Worm (Caenorhabditis elegans) whole organism, L1 larva: ENCODE results near the gene ngn-1.

Experiments
- C04F5.9 ChIP-seq: sonication (generic microtip); optimal IDR thresholded peaks from 2 replicates; lab custom pipeline; 2016; ENCODE audit warnings: missing genetic modification characterization, missing compliant biosample characterization
- F16B12.6 ChIP-seq: fragments of 150-350 bp; optimal IDR thresholded peaks from 2 replicates; lab custom pipeline; 2014; ENCODE audit warnings: missing biosample characterization, missing genetic modification characterization
- Y116A8C.19 ChIP-seq: sonication (generic microtip); optimal IDR thresholded peaks from 2 replicates; lab custom pipeline; 2016; ENCODE audit warnings: missing compliant biosample characterization, missing genetic modification characterization, borderline replicate concordance
- aha-1 ChIP-seq: fragments of 150-350 bp; optimal IDR thresholded peaks from 2 replicates; lab custom pipeline; 2014; ENCODE audit warnings: missing biosample characterization, missing genetic modification characterization
- ama-1 ChIP-seq: fragments of 150-350 bp; optimal IDR thresholded peaks from 2 replicates; lab custom pipeline; 2014
- ceh-63 ChIP-seq: fragments of 200-800 bp; sonication (Bioruptor generic); optimal IDR thresholded peaks from 2 replicates; lab custom pipeline; 2018; ENCODE audit warnings: mild to moderate bottlenecking, missing genetic modification characterization, missing compliant biosample characterization
- ceh-8 ChIP-seq: fragments of 200-800 bp; sonication (Bioruptor generic); optimal IDR thresholded peaks from 2 replicates; lab custom pipeline; 2018; ENCODE audit warnings: mild to moderate bottlenecking, missing genetic modification characterization, moderate library complexity, missing compliant biosample characterization
- ceh-82 ChIP-seq, 3 experiments: fragments of 150-350 bp in 1 of 3; sonication (generic microtip) in 2 of 3; optimal IDR thresholded peaks; 2 replicates each; lab custom pipeline; 2014 to 2017; ENCODE audit warnings: missing biosample characterization in 3 of 3, missing genetic modification characterization in 3 of 3
- ceh-88 ChIP-seq: fragments of 200-800 bp; sonication (Bioruptor generic); IDR thresholded peaks from 2 replicates; pipeline ENCODE4 v1.3.6; 2022; ENCODE audit warnings: missing genetic modification characterization, missing compliant biosample characterization
- ceh-90 ChIP-seq: sonication (generic microtip); optimal IDR thresholded peaks from 2 replicates; lab custom pipeline; 2016; ENCODE audit warnings: missing genetic modification characterization, missing compliant biosample characterization
- ces-1 ChIP-seq: fragments of 150-350 bp; optimal IDR thresholded peaks from 2 replicates; lab custom pipeline; 2014; ENCODE audit warnings: missing biosample characterization, missing genetic modification reagents, missing genetic modification characterization
- dpl-1 ChIP-seq, 3 experiments: fragments of 150-350 bp in 2 of 3; sonication (generic microtip) in 1 of 3; optimal IDR thresholded peaks; 2 replicates each; lab custom pipeline; 2014 to 2017; ENCODE audit warnings: missing biosample characterization in 3 of 3, missing genetic modification characterization in 3 of 3, missing genetic modification reagents in 3 of 3
- dsc-1 ChIP-seq: sonication (generic microtip); optimal IDR thresholded peaks from 2 replicates; lab custom pipeline; 2016; ENCODE audit warnings: mild to moderate bottlenecking, missing genetic modification characterization, missing compliant biosample characterization
- egl-13 ChIP-seq: sonication (generic microtip); optimal IDR thresholded peaks from 2 replicates; lab custom pipeline; 2016; ENCODE audit warnings: missing genotype, missing genetic modification reagents, missing genetic modification characterization, missing compliant biosample characterization
- elt-3 ChIP-seq, 6 experiments: fragments of 150-350 bp in 1 of 6; sonication (generic microtip); optimal IDR thresholded peaks; 2 replicates each; lab custom pipeline; 2017 to 2018; ENCODE audit warnings: missing biosample characterization in 6 of 6, missing genetic modification characterization in 6 of 6, inconsistent platforms in 1 of 6
- fkh-10 ChIP-seq: sonication (generic microtip); optimal IDR thresholded peaks from 2 replicates; lab custom pipeline; 2017; ENCODE audit warnings: missing biosample characterization, missing genetic modification reagents, missing genetic modification characterization
- fkh-4 ChIP-seq: sonication (generic microtip); optimal IDR thresholded peaks from 2 replicates; lab custom pipeline; 2016; ENCODE audit warnings: missing compliant biosample characterization, missing genetic modification characterization, borderline replicate concordance
- fkh-8 ChIP-seq: sonication (generic microtip); optimal IDR thresholded peaks from 2 replicates; lab custom pipeline; 2016; ENCODE audit warnings: mild to moderate bottlenecking, missing genetic modification characterization, missing compliant biosample characterization
- fos-1 ChIP-seq: fragments of 150-350 bp; optimal IDR thresholded peaks from 2 replicates; lab custom pipeline; 2014; ENCODE audit warnings: missing biosample characterization, missing genetic modification characterization
- grh-1 ChIP-seq: fragments of 200-800 bp; sonication (Bioruptor generic); IDR thresholded peaks from 2 replicates; pipeline ENCODE4 v1.3.6; 2022; ENCODE audit warnings: missing genetic modification reagents, missing genetic modification characterization, missing compliant biosample characterization
- hlh-4 ChIP-seq: sonication (generic microtip); optimal IDR thresholded peaks from 2 replicates; lab custom pipeline; 2016; ENCODE audit warnings: mild to moderate bottlenecking, missing genetic modification characterization, missing compliant biosample characterization
- hpl-2 ChIP-seq: fragments of 150-350 bp; optimal IDR thresholded peaks from 2 replicates; lab custom pipeline; 2014; ENCODE audit warnings: missing biosample characterization, missing genetic modification reagents, missing genetic modification characterization
- isw-1 ChIP-seq: fragments of 200-800 bp; sonication (Bioruptor generic); IDR thresholded peaks from 2 replicates; pipeline ENCODE4 v1.3.6; 2022; ENCODE audit warnings: missing genetic modification characterization, missing compliant biosample characterization
- jun-1 ChIP-seq: fragments of 150-350 bp; optimal IDR thresholded peaks from 2 replicates; lab custom pipeline; 2014; ENCODE audit warnings: missing biosample characterization, missing genetic modification reagents, missing genetic modification characterization
- lin-14 ChIP-seq: fragments of 200-800 bp; sonication (Bioruptor generic); optimal IDR thresholded peaks from 2 replicates; lab custom pipeline; 2018; ENCODE audit warnings: mild to moderate bottlenecking, missing genetic modification characterization, moderate library complexity, missing compliant biosample characterization
- lin-15B ChIP-seq: fragments of 150-350 bp; sonication (generic microtip); optimal IDR thresholded peaks from 3 replicates; lab custom pipeline; 2014; ENCODE audit warnings: missing biosample characterization, missing genetic modification characterization
- lsy-2 ChIP-seq, 2 experiments: fragments of 150-350 bp; optimal IDR thresholded peaks; 2 replicates each; lab custom pipeline; 2014; ENCODE audit warnings: missing biosample characterization in 2 of 2, missing genetic modification characterization in 2 of 2
- mab-9 ChIP-seq: fragments of 200-800 bp; sonication (Bioruptor generic); IDR thresholded peaks from 2 replicates; pipeline ENCODE4 v1.3.6; 2022; ENCODE audit warnings: missing genetic modification reagents, missing genetic modification characterization, missing compliant biosample characterization
- mef-2 ChIP-seq: fragments of 150-350 bp; optimal IDR thresholded peaks from 2 replicates; lab custom pipeline; 2014; ENCODE audit warnings: missing biosample characterization, missing genetic modification characterization
- mep-1 ChIP-seq: fragments of 150-350 bp; optimal IDR thresholded peaks from 2 replicates; lab custom pipeline; 2014; ENCODE audit warnings: missing biosample characterization, missing genetic modification characterization
- nhr-12 ChIP-seq: sonication (generic microtip); optimal IDR thresholded peaks from 2 replicates; lab custom pipeline; 2017; ENCODE audit warnings: missing biosample characterization, missing genetic modification characterization
- nhr-237 ChIP-seq: fragments of 150-350 bp; optimal IDR thresholded peaks from 2 replicates; lab custom pipeline; 2014; ENCODE audit warnings: missing biosample characterization, missing genetic modification characterization
- nhr-28 ChIP-seq: fragments of 150-350 bp; optimal IDR thresholded peaks from 2 replicates; lab custom pipeline; 2014; ENCODE audit warnings: missing biosample characterization, missing genetic modification characterization
- nhr-47 ChIP-seq: sonication (generic microtip); optimal IDR thresholded peaks from 2 replicates; lab custom pipeline; 2016; ENCODE audit warnings: mild to moderate bottlenecking, missing genetic modification characterization, moderate library complexity, missing compliant biosample characterization
- nhr-71 ChIP-seq: sonication (generic microtip); optimal IDR thresholded peaks from 2 replicates; lab custom pipeline; 2016; ENCODE audit warnings: mild to moderate bottlenecking, missing genetic modification characterization, moderate library complexity, missing compliant biosample characterization
- pqm-1 ChIP-seq: sonication (generic microtip); optimal IDR thresholded peaks from 3 replicates; lab custom pipeline; 2017; ENCODE audit warnings: missing biosample characterization, missing genetic modification characterization
- skn-1 ChIP-seq: fragments of 150-350 bp; optimal IDR thresholded peaks from 2 replicates; lab custom pipeline; 2014; ENCODE audit warnings: missing biosample characterization, missing genetic modification characterization
- snpc-4 ChIP-seq: fragments of 150-350 bp; optimal IDR thresholded peaks from 2 replicates; lab custom pipeline; 2014; ENCODE audit warnings: missing biosample characterization, missing genetic modification characterization
- sptf-1 ChIP-seq: fragments of 150-350 bp; optimal IDR thresholded peaks from 2 replicates; lab custom pipeline; 2014; ENCODE audit warnings: missing biosample characterization, missing genetic modification characterization
- tbx-2 ChIP-seq: sonication (generic microtip); optimal IDR thresholded peaks from 2 replicates; lab custom pipeline; 2016; ENCODE audit warnings: missing genetic modification characterization, missing compliant biosample characterization
- tlp-1 ChIP-seq: fragments of 150-350 bp; optimal IDR thresholded peaks from 2 replicates; lab custom pipeline; 2014; ENCODE audit warnings: missing biosample characterization, missing genetic modification characterization
- unc-130 ChIP-seq: fragments of 150-350 bp; optimal IDR thresholded peaks from 2 replicates; lab custom pipeline; 2017; ENCODE audit warnings: missing biosample characterization, missing genetic modification characterization, inconsistent platforms
- unc-30 ChIP-seq: sonication (generic microtip); optimal IDR thresholded peaks from 2 replicates; lab custom pipeline; 2017; ENCODE audit warnings: missing biosample characterization, missing genetic modification characterization
- unc-62 ChIP-seq: fragments of 150-350 bp; optimal IDR thresholded peaks from 2 replicates; lab custom pipeline; 2014; ENCODE audit warnings: missing biosample characterization, missing genetic modification reagents, missing genetic modification characterization
- vab-15 ChIP-seq: sonication (generic microtip); optimal IDR thresholded peaks from 2 replicates; lab custom pipeline; 2017; ENCODE audit warnings: missing genotype, mild to moderate bottlenecking, missing genetic modification characterization, missing compliant biosample characterization
- xbp-1 ChIP-seq: sonication (generic microtip); optimal IDR thresholded peaks from 2 replicates; lab custom pipeline; 2016; ENCODE audit warnings: missing genetic modification characterization, missing compliant biosample characterization
- zip-4 ChIP-seq: fragments of 200-800 bp; sonication (Bioruptor generic); optimal IDR thresholded peaks from 2 replicates; lab custom pipeline; 2018; ENCODE audit warnings: mild to moderate bottlenecking, missing genetic modification characterization, moderate library complexity, missing compliant biosample characterization
- ztf-4 ChIP-seq: fragments of 150-350 bp; optimal IDR thresholded peaks from 2 replicates; lab custom pipeline; 2014; ENCODE audit warnings: missing biosample characterization, missing genetic modification characterization

The ngn-1 gene

ce11 chrIV:2601988-2602861, 25.8 kb downstream of the ngn-1 start (continued):
- TF ChIP-seq xbp-1 (tag; lab: Kevin White, UChicago) (peak; percentile 97), fkh-8 (peak; percentile 99), ama-1 (lab: Kevin White, UChicago) (peak; percentile 95), egl-13 (tag; lab: Kevin White, UChicago) (peak; percentile 93), sptf-1 (tag; lab: Kevin White, UChicago) (no peak), grh-1 (GFP tag; lab: Robert Waterston, UW) (peak; percentile 98), nhr-71 (peak; percentile 100), nhr-237 (tag; lab: Kevin White, UChicago) (peak; percentile 90), Y116A8C.19 (tag; lab: Kevin White, UChicago) (no peak), C04F5.9 (tag; lab: Kevin White, UChicago) (peak; percentile 92), hpl-2 (GFP tag; lab: Kevin White, UChicago) (peak; percentile 95), fkh-10 (GFP tag; lab: Kevin White, UChicago) (peak; percentile 61), mef-2 (tag; lab: Kevin White, UChicago) (peak; percentile 84), unc-130 (tag; lab: Kevin White, UChicago) (peak; percentile 99), jun-1 (tag; lab: Kevin White, UChicago) (peak; percentile 97), tlp-1 (tag; lab: Kevin White, UChicago) (no peak), nhr-28 (tag; lab: Kevin White, UChicago) (peak; percentile 75), lin-15B (tag; lab: Kevin White, UChicago) (peak; percentile 53), fkh-4 (tag; lab: Kevin White, UChicago) (peak; percentile 64), F16B12.6 (tag; lab: Kevin White, UChicago) (peak; percentile 20), dsc-1 (tag; lab: Kevin White, UChicago) (peak; percentile 96), unc-62 (GFP tag; lab: Kevin White, UChicago) (no peak), hlh-4 (tag; lab: Kevin White, UChicago) (no peak), lin-14 (peak; percentile 99), vab-15 (tag; lab: Kevin White, UChicago) (peak; percentile 87), aha-1 (tag; lab: Kevin White, UChicago) (peak; percentile 70), nhr-12 (tag; lab: Kevin White, UChicago) (peak; percentile 34), ceh-63 (GFP tag; lab: Kevin White, UChicago) (no peak), pqm-1 (no peak), unc-30 (tag; lab: Kevin White, UChicago) (no peak), fos-1 (tag; lab: Kevin White, UChicago) (peak; percentile 93), dpl-1 (GFP tag; optimal IDR thresholded peaks at IDR 0.05; lab: Kevin White, UChicago) (peak; percentile 89 to 91 (median 90)), ceh-90 (tag; lab: Kevin White, UChicago) (no peak), ces-1 (no peak), ztf-4 (tag; lab: Kevin White, UChicago) (peak; percentile 98)

- TF ChIP-seq Y116A8C.19 (tag; lab: Kevin White, UChicago), result no peak
- TF ChIP-seq ceh-88, result peak; percentile 31; the same call in 1 of the 2 replicates
Observed at ce11 chrIV:2600841-2601240, 27.2 kb downstream of the ngn-1 start, which contains the start of gene epg-9. Gene epg-9, plus strand, starts transcription at chrIV:2601141.

- TF ChIP-seq tbx-2 (tag; lab: Kevin White, UChicago) (peak; percentile 86), lsy-2 (tag; optimal IDR thresholded peaks at IDR 0.05; lab: Kevin White, UChicago) (peak; percentile 84 to 89), nhr-28 (tag; lab: Kevin White, UChicago) (no peak), unc-62 (GFP tag; lab: Kevin White, UChicago) (no peak), mef-2 (tag; lab: Kevin White, UChicago) (peak; percentile 38), snpc-4 (peak; percentile 23), skn-1 (tag; lab: Kevin White, UChicago) (peak; percentile 81), ceh-8 (no peak), elt-3 (tag; optimal IDR thresholded peaks at IDR 0.05; lab: Kevin White, UChicago) (peak in 2 of 6 experiments; percentile 13 to 24), nhr-47 (tag; lab: Kevin White, UChicago) (peak; percentile 88), isw-1 (GFP tag; lab: Robert Waterston, UW) (peak; percentile 68), mab-9 (no peak), unc-30 (tag; lab: Kevin White, UChicago) (no peak), zip-4 (no peak), C04F5.9 (tag; lab: Kevin White, UChicago) (peak; percentile 49), mep-1 (peak; percentile 94), nhr-237 (tag; lab: Kevin White, UChicago) (peak; percentile 4), egl-13 (tag; lab: Kevin White, UChicago) (peak; percentile 59), vab-15 (tag; lab: Kevin White, UChicago) (no peak), ceh-82 (tag; optimal IDR thresholded peaks at IDR 0.05; lab: Kevin White, UChicago) (peak; percentile 51 to 80 (median 68))
Observed at ce11 chrIV:2599634-2600033, 28.4 kb downstream of the ngn-1 start.
